Fruit fly (Drosophila melanogaster) whole organism, embryonic: ENCODE results near the gene Mrp5.

Experiments used
- Ada2b ChIP-seq: fragments of 200-800 bp; sonication (Bioruptor generic); IDR thresholded peaks from 2 replicates; pipeline ENCODE4 v1.3.6; 2022; ENCODE audit warnings: missing biosample characterization, missing genetic modification characterization
- Asciz ChIP-seq: fragments of 200-800 bp; sonication (Bioruptor generic); optimal IDR thresholded peaks from 2 replicates; lab custom pipeline; 2017; ENCODE audit warnings: missing biosample characterization, mild to moderate bottlenecking, missing genetic modification characterization, missing genetic modification reagents
- B-H1 ChIP-seq: fragments of 200-800 bp; sonication (Bioruptor generic); IDR thresholded peaks from 3 replicates; pipeline ENCODE4 v1.3.6; 2022; ENCODE audit warnings: missing biosample characterization, missing genetic modification characterization
- CG12104 ChIP-seq: fragments of 200-800 bp; sonication (Bioruptor generic); optimal IDR thresholded peaks from 3 replicates; lab custom pipeline; 2016; ENCODE audit warnings: missing biosample characterization, missing genetic modification characterization
- CG12744 ChIP-seq: fragments of 200-800 bp; sonication (Bioruptor generic); optimal IDR thresholded peaks from 2 replicates; lab custom pipeline; 2016; ENCODE audit warnings: missing biosample characterization, missing genetic modification characterization
- CG1602 ChIP-seq: fragments of 200-800 bp; sonication (Bioruptor generic); optimal IDR thresholded peaks from 3 replicates; lab custom pipeline; 2016; ENCODE audit warnings: missing biosample characterization, missing genetic modification characterization
- CG16779 ChIP-seq: fragments of 200-800 bp; sonication (Bioruptor generic); IDR thresholded peaks from 2 replicates; pipeline ENCODE4 v1.3.6; 2022; ENCODE audit warnings: missing biosample characterization, missing genetic modification characterization
- CG18476 ChIP-seq: fragments of 200-800 bp; sonication (Bioruptor generic); optimal IDR thresholded peaks from 2 replicates; lab custom pipeline; 2016; ENCODE audit warnings: missing biosample characterization, mild to moderate bottlenecking, missing genetic modification characterization
- CG30403 ChIP-seq: fragments of 200-800 bp; sonication (Bioruptor generic); optimal IDR thresholded peaks from 3 replicates; lab custom pipeline; 2016; ENCODE audit warnings: missing biosample characterization, missing genetic modification characterization
- CG3163 ChIP-seq: fragments of 200-800 bp; sonication (Bioruptor generic); optimal IDR thresholded peaks from 3 replicates; lab custom pipeline; 2016; ENCODE audit warnings: missing biosample characterization, missing genetic modification characterization
- CG33213 ChIP-seq: fragments of 200-800 bp; sonication (Bioruptor generic); optimal IDR thresholded peaks from 3 replicates; lab custom pipeline; 2016; ENCODE audit warnings: missing biosample characterization, missing genetic modification characterization
- CG3995 ChIP-seq: fragments of 200-800 bp; sonication (Bioruptor generic); optimal IDR thresholded peaks from 3 replicates; lab custom pipeline; 2016; ENCODE audit warnings: missing biosample characterization, missing genetic modification characterization
- CG4404 ChIP-seq: fragments of 200-800 bp; sonication (Bioruptor generic); IDR thresholded peaks from 2 replicates; pipeline ENCODE4 v1.3.6; 2022; ENCODE audit warnings: missing biosample characterization, missing genetic modification characterization
- CG4730 ChIP-seq: fragments of 200-800 bp; sonication (Bioruptor generic); IDR thresholded peaks from 2 replicates; pipeline ENCODE4 v1.3.6; 2022; ENCODE audit warnings: missing biosample characterization, missing genetic modification characterization
- CG4854 ChIP-seq: fragments of 200-800 bp; sonication (Bioruptor generic); optimal IDR thresholded peaks from 2 replicates; lab custom pipeline; 2016; ENCODE audit warnings: missing biosample characterization, missing genetic modification characterization, inconsistent platforms
- CG6175 ChIP-seq: fragments of 200-800 bp; sonication (Bioruptor generic); IDR thresholded peaks from 3 replicates; pipeline ENCODE4 v1.3.6; 2022; ENCODE audit warnings: missing biosample characterization, missing genetic modification characterization
- CG7271 ChIP-seq: fragments of 200-800 bp; sonication (Bioruptor generic); optimal IDR thresholded peaks from 2 replicates; lab custom pipeline; 2018; ENCODE audit warnings: missing biosample characterization, mild to moderate bottlenecking, missing genetic modification characterization, moderate library complexity
- CG7786 ChIP-seq: fragments of 200-800 bp; sonication (Bioruptor generic); optimal IDR thresholded peaks from 2 replicates; lab custom pipeline; 2016; ENCODE audit warnings: missing biosample characterization, missing genetic modification characterization
- CG9437 ChIP-seq: fragments of 200-800 bp; sonication (Bioruptor generic); optimal IDR thresholded peaks from 2 replicates; lab custom pipeline; 2018; ENCODE audit warnings: missing biosample characterization, mild to moderate bottlenecking, missing genetic modification characterization
- CG9727 ChIP-seq: fragments of 200-800 bp; sonication (Bioruptor generic); optimal IDR thresholded peaks from 3 replicates; lab custom pipeline; 2017; ENCODE audit warnings: missing biosample characterization, mild to moderate bottlenecking, missing genetic modification characterization
- CTCF ChIP-seq: fragments of 200-800 bp; sonication (Bioruptor generic); optimal IDR thresholded peaks from 2 replicates; lab custom pipeline; 2017; ENCODE audit warnings: missing biosample characterization, mild to moderate bottlenecking, missing genetic modification characterization, moderate library complexity
- CrebB ChIP-seq: fragments of 200-800 bp; sonication (Bioruptor generic); optimal IDR thresholded peaks from 3 replicates; lab custom pipeline; 2018; ENCODE audit warnings: missing biosample characterization, mild to moderate bottlenecking, missing genetic modification characterization
- Dll ChIP-seq: fragments of 200-800 bp; sonication (Bioruptor generic); IDR thresholded peaks from 4 replicates; pipeline ENCODE4 v1.3.6; 2022; ENCODE audit warnings: missing biosample characterization, missing genetic modification characterization; ENCODE audit not compliant: partially characterized antibody
- Dp ChIP-seq: fragments of 200-800 bp; sonication (Bioruptor generic); optimal IDR thresholded peaks from 2 replicates; lab custom pipeline; 2018; ENCODE audit warnings: missing biosample characterization, mild to moderate bottlenecking, missing genetic modification characterization, moderate library complexity
- Elba2 ChIP-seq: fragments of 200-800 bp; sonication (Bioruptor generic); optimal IDR thresholded peaks from 3 replicates; lab custom pipeline; 2016; ENCODE audit warnings: missing biosample characterization, missing genetic modification characterization
- Hmr ChIP-seq: fragments of 200-800 bp; sonication (Bioruptor generic); optimal IDR thresholded peaks from 3 replicates; lab custom pipeline; 2017; ENCODE audit warnings: mild to moderate bottlenecking, missing biosample characterization, missing genetic modification reagents, missing genetic modification characterization
- Hr39 ChIP-seq: fragments of >200 bp; optimal IDR thresholded peaks from 2 replicates; lab custom pipeline; 2017
- Hsf ChIP-seq: fragments of 200-800 bp; sonication (Bioruptor generic); optimal IDR thresholded peaks from 3 replicates; lab custom pipeline; 2016; ENCODE audit warnings: missing biosample characterization, missing genetic modification characterization
- Med ChIP-seq: fragments of 200-800 bp; sonication (Bioruptor generic); peaks from one replicate; lab custom pipeline; 2016; ENCODE audit warnings: missing biosample characterization, missing genetic modification characterization, mild to moderate bottlenecking, inconsistent platforms, moderate library complexity
- Myb ChIP-seq: fragments of 200-800 bp; sonication (Bioruptor generic); optimal IDR thresholded peaks from 2 replicates; lab custom pipeline; 2016; ENCODE audit warnings: missing biosample characterization, missing genetic modification characterization
- Nf-YA ChIP-seq: fragments of 200-800 bp; sonication (Bioruptor generic); IDR thresholded peaks from 2 replicates; pipeline ENCODE4 v1.3.6; 2022; ENCODE audit warnings: missing biosample characterization, missing genetic modification characterization
- Nf-YB ChIP-seq: fragments of 200-800 bp; sonication (Bioruptor generic); optimal IDR thresholded peaks from 3 replicates; lab custom pipeline; 2019; ENCODE audit warnings: missing biosample characterization, mild to moderate bottlenecking, missing genetic modification characterization, moderate library complexity
- Six4 ChIP-seq: fragments of 200-800 bp; sonication (Bioruptor generic); optimal IDR thresholded peaks from 2 replicates; lab custom pipeline; 2016; ENCODE audit warnings: missing biosample characterization, missing genetic modification characterization
- Sox102F ChIP-seq: fragments of 200-800 bp; sonication (Bioruptor generic); optimal IDR thresholded peaks from 2 replicates; lab custom pipeline; 2018; ENCODE audit warnings: missing biosample characterization, mild to moderate bottlenecking, missing genetic modification characterization, moderate library complexity
- Spps ChIP-seq: fragments of 200-800 bp; sonication (Bioruptor generic); optimal IDR thresholded peaks from 2 replicates; lab custom pipeline; 2018; ENCODE audit warnings: missing biosample characterization, mild to moderate bottlenecking, missing genetic modification characterization
- TFAM ChIP-seq: fragments of 200-800 bp; sonication (Bioruptor generic); optimal IDR thresholded peaks from 2 replicates; lab custom pipeline; 2017; ENCODE audit warnings: missing biosample characterization, missing genetic modification characterization, inconsistent platforms
- bigmax ChIP-seq: fragments of 200-800 bp; sonication (Bioruptor generic); optimal IDR thresholded peaks from 2 replicates; lab custom pipeline; 2018; ENCODE audit warnings: missing biosample characterization, mild to moderate bottlenecking, missing genetic modification characterization
- da ChIP-seq: fragments of 200-800 bp; sonication (Bioruptor generic); optimal IDR thresholded peaks from 2 replicates; lab custom pipeline; 2016; ENCODE audit warnings: missing biosample characterization, missing genetic modification characterization
- danr ChIP-seq: fragments of 200-800 bp; sonication (Bioruptor generic); IDR thresholded peaks from 2 replicates; pipeline ENCODE4 v1.3.6; 2022; ENCODE audit warnings: missing biosample characterization, missing genetic modification characterization
- dimm ChIP-seq: fragments of 200-800 bp; sonication (Bioruptor generic); IDR thresholded peaks from 2 replicates; pipeline ENCODE4 v1.3.6; 2022; ENCODE audit warnings: missing biosample characterization, missing genetic modification characterization
- en ChIP-seq: fragments of 200-800 bp; sonication (Bioruptor generic); optimal IDR thresholded peaks from 2 replicates; lab custom pipeline; 2016; ENCODE audit warnings: missing biosample characterization, missing genetic modification characterization
- esg ChIP-seq: fragments of 200-800 bp; sonication (Bioruptor generic); conservative IDR thresholded peaks from 2 replicates; pipeline ENCODE4 v1.3.6; 2022; ENCODE audit warnings: missing biosample characterization, missing genetic modification characterization
- ham ChIP-seq: fragments of 200-800 bp; sonication (Bioruptor generic); IDR thresholded peaks from 2 replicates; pipeline ENCODE4 v1.3.6; 2022; ENCODE audit warnings: missing biosample characterization, missing genetic modification characterization
- lola ChIP-seq, 3 experiments: fragments of >200 bp in 2 of 3; fragments of 200-800 bp in 1 of 3; sonication (Bioruptor generic) in 1 of 3; optimal IDR thresholded peaks; 2 replicates each; lab custom pipeline; 2017 to 2019; ENCODE audit warnings: missing biosample characterization in 3 of 3, missing genetic modification characterization in 3 of 3, mild to moderate bottlenecking in 1 of 3, moderate library complexity in 1 of 3
- odd ChIP-seq: fragments of 200-800 bp; sonication (Bioruptor generic); optimal IDR thresholded peaks from 2 replicates; lab custom pipeline; 2017; ENCODE audit warnings: missing biosample characterization, mild to moderate bottlenecking, missing genetic modification characterization
- scrt ChIP-seq: fragments of 200-800 bp; sonication (Bioruptor generic); optimal IDR thresholded peaks from 2 replicates; lab custom pipeline; 2018; ENCODE audit warnings: missing biosample characterization, mild to moderate bottlenecking, missing genetic modification characterization, moderate library complexity
- slbo ChIP-seq: fragments of 200-800 bp; sonication (Bioruptor generic); IDR thresholded peaks from 2 replicates; pipeline ENCODE4 v1.3.6; 2022; ENCODE audit warnings: missing biosample characterization, missing genetic modification characterization
- sob ChIP-seq: fragments of 200-800 bp; sonication (Bioruptor generic); IDR thresholded peaks from 2 replicates; pipeline ENCODE4 v1.3.6; 2022; ENCODE audit warnings: missing biosample characterization, missing genetic modification characterization
- stc ChIP-seq: fragments of 200-800 bp; sonication (Bioruptor generic); IDR thresholded peaks from 2 replicates; pipeline ENCODE4 v1.3.6; 2022; ENCODE audit warnings: missing biosample characterization, missing genetic modification characterization
- tna ChIP-seq: fragments of 200-800 bp; sonication (Bioruptor generic); IDR thresholded peaks from 2 replicates; pipeline ENCODE4 v1.3.6; 2022; ENCODE audit warnings: missing biosample characterization, missing genetic modification characterization; ENCODE audit not compliant: partially characterized antibody
- trem ChIP-seq: fragments of 200-800 bp; optimal IDR thresholded peaks from 3 replicates; lab custom pipeline; 2019; ENCODE audit warnings: missing biosample characterization, mild to moderate bottlenecking, missing genetic modification characterization, moderate library complexity
- wek ChIP-seq: fragments of 200-800 bp; sonication (Bioruptor generic); optimal IDR thresholded peaks from 3 replicates; lab custom pipeline; 2018; ENCODE audit warnings: missing biosample characterization, mild to moderate bottlenecking, missing genetic modification characterization, moderate library complexity

Mrp5 gene

dm6 chr3R:19847591-19848256, 27.8 kb downstream of the Mrp5 start (continued):
- TF ChIP-seq CG6175 (GFP tag; lab: Robert Waterston, UW) (no peak; the same call in 2 of the 3 replicates), CG7786 (GFP tag; lab: Kevin White, UChicago) (no peak), wek (GFP tag; lab: Kevin White, UChicago) (peak; percentile 69), CG16779 (no peak), stc (GFP tag; lab: Robert Waterston, UW) (peak; percentile 70), CG12104 (GFP tag; lab: Kevin White, UChicago) (no peak), Hr39 (no peak), slbo (GFP tag; lab: Robert Waterston, UW) (no peak), Six4 (no peak), da (no peak), CG4730 (GFP tag; lab: Robert Waterston, UW) (no peak), CG3995 (GFP tag; lab: Kevin White, UChicago) (no peak), odd (GFP tag; lab: Kevin White, UChicago) (peak; percentile 76), CG9437 (GFP tag; lab: Kevin White, UChicago) (no peak), Dll (GFP tag; lab: Robert Waterston, UW) (no peak), CG33213 (GFP tag; lab: Kevin White, UChicago) (no peak), lola (GFP tag; optimal IDR thresholded peaks at IDR 0.05; lab: Kevin White, UChicago) (peak in 1 of 3 experiments; percentile 36), CTCF (GFP tag; lab: Kevin White, UChicago) (no peak), Myb (GFP tag; lab: Kevin White, UChicago) (no peak), Ada2b (GFP tag; lab: Robert Waterston, UW) (no peak), esg (GFP tag; lab: Robert Waterston, UW) (no peak), Elba2 (GFP tag; lab: Kevin White, UChicago) (no peak), scrt (peak; percentile 86), Sox102F (GFP tag; lab: Kevin White, UChicago) (no peak), CG4854 (GFP tag; lab: Kevin White, UChicago) (no peak), CG30403 (GFP tag; lab: Kevin White, UChicago) (no peak), Dp (GFP tag; lab: Kevin White, UChicago) (no peak), CG3163 (GFP tag; lab: Kevin White, UChicago) (peak; percentile 19), CG1602 (GFP tag; lab: Kevin White, UChicago) (no peak), B-H1 (no peak; the same call in 2 of the 3 replicates), tna (GFP tag; lab: Robert Waterston, UW) (no peak), Hmr (GFP tag; lab: Kevin White, UChicago) (no peak), en (GFP tag; lab: Kevin White, UChicago) (peak; percentile 1), sob (GFP tag; lab: Robert Waterston, UW) (peak; percentile 44; the same call in 1 of the 2 replicates), TFAM (GFP tag; lab: Kevin White, UChicago) (no peak), CG4404 (no peak), CrebB (tag; lab: Kevin White, UChicago) (peak; percentile 78), Med (GFP tag; lab: Kevin White, UChicago) (peak; percentile 19), CG9727 (GFP tag; lab: Kevin White, UChicago) (no peak), ham (GFP tag; lab: Robert Waterston, UW) (no peak), Spps (tag; lab: Kevin White, UChicago) (no peak), dimm (no peak), bigmax (GFP tag; lab: Kevin White, UChicago) (no peak), Hsf (GFP tag; lab: Kevin White, UChicago) (peak; percentile 20), CG7271 (tag; lab: Kevin White, UChicago) (no peak), Nf-YA (GFP tag; lab: Robert Waterston, UW) (peak; percentile 42), CG12744 (GFP tag; lab: Kevin White, UChicago) (peak; percentile 23), Nf-YB (GFP tag; lab: Kevin White, UChicago) (peak; percentile 38), Asciz (GFP tag; lab: Kevin White, UChicago) (peak; percentile 32), trem (tag; lab: Kevin White, UChicago) (peak; percentile 5), danr (GFP tag; lab: Robert Waterston, UW) (no peak), CG18476 (no peak)
